Worm (Caenorhabditis elegans) whole organism, L1 larva: Measurements from ENCODE around the gene F54H12.2.

Source experiments
- C04F5.9 ChIP-seq: sonication (generic microtip); optimal IDR thresholded peaks from 2 replicates; lab custom pipeline; 2016; ENCODE audit warnings: missing genetic modification characterization, missing compliant biosample characterization
- aha-1 ChIP-seq: fragments of 150-350 bp; optimal IDR thresholded peaks from 2 replicates; lab custom pipeline; 2014; ENCODE audit warnings: missing biosample characterization, missing genetic modification characterization
- alr-1 ChIP-seq: fragments of 200-800 bp; sonication (Bioruptor generic); optimal IDR thresholded peaks from 2 replicates; lab custom pipeline; 2018; ENCODE audit warnings: borderline replicate concordance, mild to moderate bottlenecking, missing genetic modification characterization, missing compliant biosample characterization
- ama-1 ChIP-seq: fragments of 150-350 bp; optimal IDR thresholded peaks from 2 replicates; lab custom pipeline; 2014
- blmp-1 ChIP-seq: fragments of 150-350 bp; optimal IDR thresholded peaks from 2 replicates; lab custom pipeline; 2014; ENCODE audit warnings: missing biosample characterization, missing genetic modification characterization
- ceh-90 ChIP-seq: sonication (generic microtip); optimal IDR thresholded peaks from 2 replicates; lab custom pipeline; 2016; ENCODE audit warnings: missing genetic modification characterization, missing compliant biosample characterization
- ces-1 ChIP-seq: fragments of 150-350 bp; optimal IDR thresholded peaks from 2 replicates; lab custom pipeline; 2014; ENCODE audit warnings: missing biosample characterization, missing genetic modification reagents, missing genetic modification characterization
- dpl-1 ChIP-seq, 3 experiments: fragments of 150-350 bp in 2 of 3; sonication (generic microtip) in 1 of 3; optimal IDR thresholded peaks; 2 replicates each; lab custom pipeline; 2014 to 2017; ENCODE audit warnings: missing biosample characterization in 3 of 3, missing genetic modification characterization in 3 of 3, missing genetic modification reagents in 3 of 3
- efl-1 ChIP-seq, 4 experiments: fragments of 150-350 bp; optimal IDR thresholded peaks in 3 of 4; peaks in 1 of 4; 1 replicate in 1 of 4; 2 replicates in 3 of 4; lab custom pipeline; 2014; ENCODE audit warnings: missing biosample characterization in 2 of 4, missing genetic modification characterization in 2 of 4, missing genetic modification reagents in 2 of 4
- egl-27 ChIP-seq, 2 experiments: fragments of 150-350 bp in 1 of 2; sonication (generic microtip); optimal IDR thresholded peaks; 3 replicates each; lab custom pipeline; 2017 to 2018; ENCODE audit warnings: missing biosample characterization in 2 of 2, missing genetic modification characterization in 2 of 2, missing genetic modification reagents in 2 of 2
- elt-2 ChIP-seq: sonication (generic microtip); optimal IDR thresholded peaks from 2 replicates; lab custom pipeline; 2016; ENCODE audit warnings: missing genetic modification characterization, mild to moderate bottlenecking, inconsistent platforms, missing compliant biosample characterization, missing genetic modification reagents
- ets-5 ChIP-seq: fragments of 200-800 bp; sonication (Bioruptor generic); IDR thresholded peaks from 2 replicates; pipeline ENCODE4 v1.3.6; 2022; ENCODE audit warnings: missing genetic modification characterization, missing compliant biosample characterization
- fkh-4 ChIP-seq: sonication (generic microtip); optimal IDR thresholded peaks from 2 replicates; lab custom pipeline; 2016; ENCODE audit warnings: missing compliant biosample characterization, missing genetic modification characterization, borderline replicate concordance
- fos-1 ChIP-seq: fragments of 150-350 bp; optimal IDR thresholded peaks from 2 replicates; lab custom pipeline; 2014; ENCODE audit warnings: missing biosample characterization, missing genetic modification characterization
- hlh-17 ChIP-seq: fragments of 200-800 bp; sonication (Bioruptor generic); optimal IDR thresholded peaks from 2 replicates; lab custom pipeline; 2018; ENCODE audit warnings: missing genetic modification characterization, mild to moderate bottlenecking, missing compliant biosample characterization, moderate library complexity, borderline replicate concordance
- hlh-4 ChIP-seq: sonication (generic microtip); optimal IDR thresholded peaks from 2 replicates; lab custom pipeline; 2016; ENCODE audit warnings: mild to moderate bottlenecking, missing genetic modification characterization, missing compliant biosample characterization
- lin-35 ChIP-seq, 2 experiments: fragments of 150-350 bp; optimal IDR thresholded peaks; 2 replicates each; lab custom pipeline; 2014; ENCODE audit warnings: missing biosample characterization in 2 of 2, missing genetic modification characterization in 2 of 2, missing genetic modification reagents in 2 of 2
- lin-39 ChIP-seq: fragments of 150-350 bp; optimal IDR thresholded peaks from 2 replicates; lab custom pipeline; 2014; ENCODE audit warnings: missing biosample characterization, missing genetic modification reagents, missing genetic modification characterization
- lir-3 ChIP-seq: sonication (generic microtip); optimal IDR thresholded peaks from 2 replicates; lab custom pipeline; 2016; ENCODE audit warnings: mild to moderate bottlenecking, missing genetic modification characterization, moderate library complexity, missing compliant biosample characterization; ENCODE audit not compliant: poor library complexity
- lsy-2 ChIP-seq, 2 experiments: fragments of 150-350 bp; optimal IDR thresholded peaks; 2 replicates each; lab custom pipeline; 2014; ENCODE audit warnings: missing biosample characterization in 2 of 2, missing genetic modification characterization in 2 of 2
- mef-2 ChIP-seq: fragments of 150-350 bp; optimal IDR thresholded peaks from 2 replicates; lab custom pipeline; 2014; ENCODE audit warnings: missing biosample characterization, missing genetic modification characterization
- mep-1 ChIP-seq: fragments of 150-350 bp; optimal IDR thresholded peaks from 2 replicates; lab custom pipeline; 2014; ENCODE audit warnings: missing biosample characterization, missing genetic modification characterization
- nhr-11 ChIP-seq: fragments of 150-350 bp; optimal IDR thresholded peaks from 2 replicates; lab custom pipeline; 2014; ENCODE audit warnings: missing biosample characterization, missing genetic modification characterization
- nhr-237 ChIP-seq: fragments of 150-350 bp; optimal IDR thresholded peaks from 2 replicates; lab custom pipeline; 2014; ENCODE audit warnings: missing biosample characterization, missing genetic modification characterization
- nhr-71 ChIP-seq: sonication (generic microtip); optimal IDR thresholded peaks from 2 replicates; lab custom pipeline; 2016; ENCODE audit warnings: mild to moderate bottlenecking, missing genetic modification characterization, moderate library complexity, missing compliant biosample characterization
- nhr-77 ChIP-seq: fragments of 150-350 bp; optimal IDR thresholded peaks from 2 replicates; lab custom pipeline; 2014; ENCODE audit warnings: missing biosample characterization, missing genetic modification characterization
- nhr-85 ChIP-seq: sonication (generic microtip); peaks from one replicate; lab custom pipeline; 2016; ENCODE audit warnings: missing genetic modification characterization, inconsistent platforms, missing compliant biosample characterization
- nhr-90 ChIP-seq: sonication (generic microtip); optimal IDR thresholded peaks from 2 replicates; lab custom pipeline; 2016; ENCODE audit warnings: mild to moderate bottlenecking, missing genetic modification characterization, missing compliant biosample characterization; ENCODE audit not compliant: poor library complexity
- pax-3 ChIP-seq: fragments of 200-800 bp; sonication (Bioruptor generic); optimal IDR thresholded peaks from 2 replicates; lab custom pipeline; 2018; ENCODE audit warnings: mild to moderate bottlenecking, missing genetic modification characterization, moderate library complexity, missing compliant biosample characterization
- rnt-1 ChIP-seq: sonication (generic microtip); optimal IDR thresholded peaks from 2 replicates; lab custom pipeline; 2016; ENCODE audit warnings: mild to moderate bottlenecking, missing genetic modification characterization, moderate library complexity, missing compliant biosample characterization
- snu-23 ChIP-seq: sonication (generic microtip); optimal IDR thresholded peaks from 2 replicates; lab custom pipeline; 2016; ENCODE audit warnings: missing genetic modification characterization, missing compliant biosample characterization
- sup-37 ChIP-seq: fragments of 200-800 bp; sonication (Bioruptor generic); optimal IDR thresholded peaks from 2 replicates; lab custom pipeline; 2018; ENCODE audit warnings: mild to moderate bottlenecking, missing genetic modification characterization, missing compliant biosample characterization
- swsn-7 ChIP-seq: sonication (generic microtip); optimal IDR thresholded peaks from 2 replicates; lab custom pipeline; 2016; ENCODE audit warnings: missing genetic modification characterization, missing compliant biosample characterization
- tlp-1 ChIP-seq: fragments of 150-350 bp; optimal IDR thresholded peaks from 2 replicates; lab custom pipeline; 2014; ENCODE audit warnings: missing biosample characterization, missing genetic modification characterization
- unc-86 ChIP-seq: sonication (generic microtip); optimal IDR thresholded peaks from 2 replicates; lab custom pipeline; 2016; ENCODE audit warnings: missing genetic modification characterization, missing compliant biosample characterization
- xbp-1 ChIP-seq: sonication (generic microtip); optimal IDR thresholded peaks from 2 replicates; lab custom pipeline; 2016; ENCODE audit warnings: missing genetic modification characterization, missing compliant biosample characterization
- zag-1 ChIP-seq: fragments of 150-350 bp; optimal IDR thresholded peaks from 2 replicates; lab custom pipeline; 2014; ENCODE audit warnings: missing biosample characterization, missing genetic modification characterization
- ztf-11 ChIP-seq, 2 experiments: sonication (generic microtip); optimal IDR thresholded peaks; 2 replicates each; lab custom pipeline; 2016 to 2017; ENCODE audit warnings: missing genetic modification characterization in 2 of 2, missing biosample characterization in 1 of 2, missing compliant biosample characterization in 1 of 2

F54H12.2 gene

DNA sequence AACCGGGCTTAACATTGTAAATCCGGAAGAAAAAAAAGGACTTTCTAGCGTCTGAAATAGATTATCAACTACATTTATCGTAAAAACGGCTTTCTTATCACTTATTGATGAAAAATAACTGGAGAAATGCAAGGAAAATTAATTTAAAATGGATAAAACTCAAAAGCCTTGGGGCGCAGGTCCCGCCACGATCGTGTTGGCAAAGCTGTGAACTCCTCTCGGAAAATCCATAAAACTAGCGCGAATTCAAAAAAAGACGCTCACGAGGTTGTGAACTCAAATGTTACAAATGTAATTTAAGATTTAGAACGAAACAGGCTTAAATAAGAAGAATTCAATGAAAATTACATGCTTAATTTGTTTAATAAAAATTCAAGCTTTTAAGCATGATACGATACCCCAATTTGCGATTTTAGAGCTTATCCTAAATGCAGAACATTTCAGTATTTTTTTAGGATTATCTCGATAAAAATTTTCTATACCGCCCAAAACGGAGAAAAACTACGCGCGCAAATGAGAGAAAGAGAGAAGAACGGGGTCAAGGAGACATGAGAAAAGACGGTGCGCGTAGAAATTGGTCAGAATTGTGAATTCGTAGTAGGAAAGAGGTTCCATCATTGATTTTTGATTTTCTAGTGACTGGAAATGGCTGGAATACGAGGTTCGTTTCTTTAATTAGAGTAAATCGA lies 12.2 kb upstream of the F54H12.2 start, which contains the start of gene C29E4.15 (continued):
- TF ChIP-seq lsy-2 (tag; optimal IDR thresholded peaks at IDR 0.05; lab: Kevin White, UChicago): peak; percentile 53 to 73
- TF ChIP-seq elt-2 (tag; lab: Kevin White, UChicago): no peak
- no peak for TF ChIP-seq nhr-90
- TF ChIP-seq lin-39 (tag; lab: Kevin White, UChicago): no peak
- no peak for TF ChIP-seq ztf-11 (tag; optimal IDR thresholded peaks at IDR 0.05; lab: Kevin White, UChicago)
- no peak for TF ChIP-seq fos-1 (tag; lab: Kevin White, UChicago)

DNA sequence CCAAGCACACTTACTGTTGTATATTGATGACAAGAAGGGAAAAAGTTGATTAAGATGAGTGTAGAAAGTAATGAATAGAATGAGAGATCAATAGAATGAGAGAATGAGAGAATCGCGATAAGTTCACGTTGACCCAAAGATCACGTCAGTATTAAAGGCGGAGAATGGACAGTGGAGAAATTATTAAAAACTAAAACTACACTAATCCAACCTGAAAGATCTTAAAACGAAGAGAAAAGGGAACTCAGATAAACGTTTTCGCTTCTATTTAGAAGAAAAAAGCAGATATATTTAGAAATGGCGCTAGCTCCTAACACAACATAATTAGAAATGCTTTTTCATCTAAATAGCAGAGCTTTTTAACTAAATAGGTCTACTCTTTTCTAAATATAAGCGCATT lies 11.2 kb upstream of the F54H12.2 start, which contains the start of gene let-754:
let-754 (minus strand) TSS at position 101 of the 400 bp plus-strand sequence.
- TF ChIP-seq tlp-1 (tag; lab: Kevin White, UChicago): no peak
- TF ChIP-seq egl-27 (tag; optimal IDR thresholded peaks at IDR 0.05; lab: Kevin White, UChicago): no peak
- TF ChIP-seq ama-1: no peak
- no peak for TF ChIP-seq aha-1
- TF ChIP-seq nhr-237 (tag; lab: Kevin White, UChicago): no peak
- no peak for TF ChIP-seq nhr-77 (tag; lab: Kevin White, UChicago)
- TF ChIP-seq pax-3 (tag; lab: Kevin White, UChicago): no peak
- TF ChIP-seq alr-1 (tag; lab: Kevin White, UChicago): no peak
- TF ChIP-seq nhr-71 (tag; lab: Kevin White, UChicago): no peak
- TF ChIP-seq nhr-85: no peak
- no peak for TF ChIP-seq unc-86 (tag; lab: Kevin White, UChicago)
- TF ChIP-seq fkh-4 (tag; lab: Kevin White, UChicago): no peak
- no peak for TF ChIP-seq hlh-4 (tag; lab: Kevin White, UChicago)
- no peak for TF ChIP-seq ets-5 (GFP tag; lab: Robert Waterston, UW)
- TF ChIP-seq mef-2 (tag; lab: Kevin White, UChicago): no peak
- TF ChIP-seq, all 84 proteins: peak for 0

DNA sequence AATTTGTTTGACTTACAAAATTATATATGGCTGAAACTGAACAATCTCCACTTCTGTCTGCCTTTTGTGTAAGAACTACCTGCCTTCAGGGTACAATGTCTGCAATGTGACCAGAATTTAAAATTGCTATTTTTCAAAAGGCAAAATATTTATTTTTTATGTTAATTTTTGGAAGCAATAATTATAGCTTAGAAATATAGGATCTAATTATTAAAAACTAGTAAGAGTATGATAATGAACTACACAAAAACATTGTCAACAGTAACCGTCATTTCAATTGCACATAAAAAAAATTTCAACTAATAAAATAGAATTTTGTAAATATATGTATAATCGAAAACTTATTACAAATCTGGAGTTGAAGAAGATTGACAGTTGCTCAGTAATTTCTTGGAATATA lies 7.4 kb upstream of the F54H12.2 start, which contains the start of gene C29E4.9:
C29E4.9 (minus strand) TSS at position 101 of the 400 bp plus-strand sequence.
- TF ChIP-seq sup-37 (GFP tag; lab: Kevin White, UChicago) (no peak), efl-1 (optimal IDR thresholded peaks at IDR 0.05; lab: Kevin White, UChicago) (no peak), efl-1 (GFP tag; optimal IDR thresholded peaks at IDR 0.05 in 1 of 2; lab: Kevin White, UChicago) (peak in 1 of 2 experiments; percentile 43), ceh-90 (tag; lab: Kevin White, UChicago) (no peak), hlh-17 (GFP tag; lab: Kevin White, UChicago) (no peak), zag-1 (tag; lab: Kevin White, UChicago) (no peak), C04F5.9 (tag; lab: Kevin White, UChicago) (no peak), rnt-1 (no peak), swsn-7 (no peak)
- TF ChIP-seq, all 84 proteins: peak for 1

DNA sequence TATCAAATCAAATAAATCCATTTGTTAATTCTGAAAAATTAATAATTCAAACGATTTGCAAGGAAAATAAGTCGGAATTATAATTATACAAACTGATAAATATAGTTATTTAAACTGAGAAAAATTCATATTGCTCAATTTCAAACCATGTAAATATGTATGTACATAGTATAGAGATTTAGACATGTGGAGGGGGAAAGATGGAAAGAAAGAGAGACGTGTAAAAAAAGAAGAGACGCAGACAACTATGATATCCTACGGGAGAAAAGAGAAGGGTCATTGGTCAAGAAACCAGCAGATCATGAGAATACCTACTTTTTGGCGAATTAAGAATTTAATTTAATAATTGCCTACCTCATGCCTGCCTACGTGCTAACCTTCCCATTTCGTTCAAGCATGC lies 6.3 kb upstream of the F54H12.2 start, which contains the start of gene C29E4.11:
C29E4.11 (minus strand) TSS at position 30 of the 400 bp plus-strand sequence.
- TF ChIP-seq mep-1 (tag; lab: Kevin White, UChicago) (peak; percentile 28), lin-35 (GFP tag; optimal IDR thresholded peaks at IDR 0.05; lab: Kevin White, UChicago) (peak in 1 of 2 experiments; percentile 13), xbp-1 (tag; lab: Kevin White, UChicago) (no peak), dpl-1 (GFP tag; optimal IDR thresholded peaks at IDR 0.05; lab: Kevin White, UChicago) (peak in 1 of 3 experiments; percentile 39), snu-23 (peak; percentile 41), swsn-7 (peak; percentile 11), blmp-1 (tag; lab: Kevin White, UChicago) (peak; percentile 2), nhr-71 (tag; lab: Kevin White, UChicago) (peak; percentile 31), lir-3 (tag; lab: Kevin White, UChicago) (no peak), efl-1 (optimal IDR thresholded peaks at IDR 0.05; lab: Kevin White, UChicago) (peak; percentile 48 to 62), efl-1 (GFP tag; optimal IDR thresholded peaks at IDR 0.05 in 1 of 2; lab: Kevin White, UChicago) (peak in 1 of 2 experiments; percentile 83), ces-1 (GFP tag; lab: Kevin White, UChicago) (no peak), lsy-2 (tag; optimal IDR thresholded peaks at IDR 0.05; lab: Kevin White, UChicago) (peak; percentile 0 to 34), lin-39 (tag; lab: Kevin White, UChicago) (no peak), nhr-11 (no peak)
